Fruit fly (Drosophila melanogaster) whole organism, embryonic: ENCODE results near the gene tank.
A peak's percentile ranks its signal among the peaks of the same experiment; 100 is the strongest.

Experiments
- CG10147 ChIP-seq: fragments of 200-800 bp; sonication (Bioruptor generic); optimal IDR thresholded peaks from 2 replicates; lab custom pipeline; 2019; ENCODE audit warnings: missing biosample characterization, mild to moderate bottlenecking, missing genetic modification characterization, moderate library complexity
- CG10274 ChIP-seq: fragments of 200-800 bp; sonication (Bioruptor generic); optimal IDR thresholded peaks from 3 replicates; lab custom pipeline; 2017; ENCODE audit warnings: missing biosample characterization, mild to moderate bottlenecking, missing genetic modification characterization
- CG10654 ChIP-seq: fragments of 200-800 bp; sonication (Bioruptor generic); optimal IDR thresholded peaks from 2 replicates; lab custom pipeline; 2016; ENCODE audit warnings: missing biosample characterization, missing genetic modification characterization
- CG11560 ChIP-seq: fragments of 200-800 bp; sonication (Bioruptor generic); IDR thresholded peaks from 3 replicates; pipeline ENCODE4 v1.3.6; 2022; ENCODE audit warnings: missing biosample characterization, missing genetic modification characterization
- CG11695 ChIP-seq: fragments of 200-800 bp; sonication (Bioruptor generic); IDR thresholded peaks from 3 replicates; pipeline ENCODE4 v1.3.6; 2022; ENCODE audit warnings: missing biosample characterization, missing genetic modification characterization
- CG12219 ChIP-seq: fragments of 200-800 bp; sonication (Bioruptor generic); optimal IDR thresholded peaks from 3 replicates; lab custom pipeline; 2018; ENCODE audit warnings: missing biosample characterization, mild to moderate bottlenecking, missing genetic modification characterization
- CG12659 ChIP-seq: fragments of 200-800 bp; sonication (Bioruptor generic); optimal IDR thresholded peaks from 3 replicates; lab custom pipeline; 2017; ENCODE audit warnings: mild to moderate bottlenecking, missing biosample characterization, missing genetic modification reagents, missing genetic modification characterization
- CG13287 ChIP-seq: fragments of 200-800 bp; sonication (Bioruptor generic); IDR thresholded peaks from 2 replicates; pipeline ENCODE4 v1.3.6; 2022; ENCODE audit warnings: missing biosample characterization, missing genetic modification characterization; ENCODE audit not compliant: partially characterized antibody
- CG13894 ChIP-seq: fragments of 200-800 bp; sonication (Bioruptor generic); optimal IDR thresholded peaks from 3 replicates; lab custom pipeline; 2018; ENCODE audit warnings: missing biosample characterization, mild to moderate bottlenecking, missing genetic modification characterization, moderate library complexity
- CG14667 ChIP-seq: fragments of 200-800 bp; sonication (Bioruptor generic); IDR thresholded peaks from 2 replicates; pipeline ENCODE4 v1.3.6; 2022; ENCODE audit warnings: missing biosample characterization, missing genetic modification characterization
- CG15011 ChIP-seq: fragments of 200-800 bp; sonication (Bioruptor generic); optimal IDR thresholded peaks from 3 replicates; lab custom pipeline; 2018; ENCODE audit warnings: missing biosample characterization, mild to moderate bottlenecking, missing genetic modification characterization
- CG1529 ChIP-seq: fragments of 200-800 bp; sonication (Bioruptor generic); optimal IDR thresholded peaks from 3 replicates; lab custom pipeline; 2018; ENCODE audit warnings: missing biosample characterization, missing genetic modification characterization
- CG17385 ChIP-seq: fragments of 200-800 bp; sonication (Bioruptor generic); optimal IDR thresholded peaks from 3 replicates; lab custom pipeline; 2018; ENCODE audit warnings: missing biosample characterization, mild to moderate bottlenecking, missing genetic modification characterization
- CG17612 ChIP-seq: fragments of 200-800 bp; sonication (Bioruptor generic); IDR thresholded peaks from 2 replicates; pipeline ENCODE4 v1.3.6; 2022; ENCODE audit warnings: missing biosample characterization, missing genetic modification characterization
- CG2712 ChIP-seq: fragments of 200-800 bp; optimal IDR thresholded peaks from 3 replicates; lab custom pipeline; 2019; ENCODE audit warnings: missing biosample characterization, mild to moderate bottlenecking, missing genetic modification characterization, moderate library complexity
- CG32767 ChIP-seq: fragments of 200-800 bp; sonication (Bioruptor generic); IDR thresholded peaks from 2 replicates; pipeline ENCODE4 v1.3.6; 2022; ENCODE audit warnings: missing biosample characterization, missing genetic modification characterization
- CG4707 ChIP-seq: fragments of 200-800 bp; sonication (Bioruptor generic); optimal IDR thresholded peaks from 2 replicates; lab custom pipeline; 2018; ENCODE audit warnings: missing biosample characterization, mild to moderate bottlenecking, missing genetic modification characterization, moderate library complexity
- CG6272 ChIP-seq: fragments of 200-800 bp; sonication (Bioruptor generic); IDR thresholded peaks from 2 replicates; pipeline ENCODE4 v1.3.6; 2022; ENCODE audit warnings: missing biosample characterization, missing genetic modification characterization
- CG7839 ChIP-seq: fragments of 200-800 bp; sonication (Bioruptor generic); optimal IDR thresholded peaks from 3 replicates; lab custom pipeline; 2018; ENCODE audit warnings: missing biosample characterization, mild to moderate bottlenecking, missing genetic modification characterization, moderate library complexity
- CG8765 ChIP-seq: fragments of 200-800 bp; sonication (Bioruptor generic); IDR thresholded peaks from 2 replicates; pipeline ENCODE4 v1.3.6; 2022; ENCODE audit warnings: missing biosample characterization, missing genetic modification characterization
- CG9437 ChIP-seq: fragments of 200-800 bp; sonication (Bioruptor generic); optimal IDR thresholded peaks from 2 replicates; lab custom pipeline; 2018; ENCODE audit warnings: missing biosample characterization, mild to moderate bottlenecking, missing genetic modification characterization
- CG9609 ChIP-seq: fragments of 200-800 bp; sonication (Bioruptor generic); optimal IDR thresholded peaks from 3 replicates; lab custom pipeline; 2016; ENCODE audit warnings: missing biosample characterization, missing genetic modification characterization
- CG9932 ChIP-seq: fragments of 200-800 bp; sonication (Bioruptor generic); IDR thresholded peaks from 2 replicates; pipeline ENCODE4 v1.3.6; 2022; ENCODE audit warnings: missing biosample characterization, missing genetic modification characterization
- CrebB ChIP-seq: fragments of 200-800 bp; sonication (Bioruptor generic); optimal IDR thresholded peaks from 3 replicates; lab custom pipeline; 2018; ENCODE audit warnings: missing biosample characterization, mild to moderate bottlenecking, missing genetic modification characterization
- D19A ChIP-seq: fragments of 200-800 bp; optimal IDR thresholded peaks from 3 replicates; lab custom pipeline; 2019; ENCODE audit warnings: missing biosample characterization, mild to moderate bottlenecking, missing genetic modification characterization, moderate library complexity
- H2.0 ChIP-seq: fragments of 200-800 bp; sonication (Bioruptor generic); IDR thresholded peaks from 2 replicates; pipeline ENCODE4 v1.3.6; 2022; ENCODE audit warnings: missing biosample characterization, missing genetic modification characterization
- HHEX ChIP-seq: fragments of 200-800 bp; sonication (Bioruptor generic); optimal IDR thresholded peaks from 3 replicates; lab custom pipeline; 2017; ENCODE audit warnings: missing biosample characterization, mild to moderate bottlenecking, missing genetic modification characterization, missing genetic modification reagents
- NK7.1 ChIP-seq: fragments of 200-800 bp; sonication (Bioruptor generic); optimal IDR thresholded peaks from 3 replicates; lab custom pipeline; 2016; ENCODE audit warnings: missing biosample characterization, missing genetic modification characterization
- Rfx ChIP-seq: fragments of 200-800 bp; sonication (Bioruptor generic); IDR thresholded peaks from 2 replicates; pipeline ENCODE4 v1.3.6; 2022; ENCODE audit warnings: missing biosample characterization, missing genetic modification characterization
- Scr ChIP-seq: fragments of 200-800 bp; sonication (Bioruptor generic); IDR thresholded peaks from 2 replicates; pipeline ENCODE4 v1.3.6; 2022; ENCODE audit warnings: missing biosample characterization, missing genetic modification characterization; ENCODE audit not compliant: partially characterized antibody
- Sox102F ChIP-seq: fragments of 200-800 bp; sonication (Bioruptor generic); optimal IDR thresholded peaks from 2 replicates; lab custom pipeline; 2018; ENCODE audit warnings: missing biosample characterization, mild to moderate bottlenecking, missing genetic modification characterization, moderate library complexity
- Sry-δ ChIP-seq: fragments of 200-800 bp; sonication (Bioruptor generic); optimal IDR thresholded peaks from 2 replicates; lab custom pipeline; 2016; ENCODE audit warnings: missing biosample characterization, missing genetic modification characterization
- Stat92E ChIP-seq, 3 experiments: fragments of >200 bp in 2 of 3; fragments of 200-800 bp in 1 of 3; sonication (Bioruptor generic) in 1 of 3; optimal IDR thresholded peaks; 2 replicates each; lab custom pipeline; 2017 to 2019; ENCODE audit warnings: missing biosample characterization in 3 of 3, missing genetic modification characterization in 3 of 3, mild to moderate bottlenecking in 1 of 3, moderate library complexity in 1 of 3
- Taf1 ChIP-seq: fragments of 200-800 bp; sonication (Bioruptor generic); IDR thresholded peaks from 2 replicates; pipeline ENCODE4 v1.3.6; 2022; ENCODE audit warnings: missing biosample characterization, missing genetic modification characterization
- Usf ChIP-seq: fragments of 200-800 bp; sonication (Bioruptor generic); optimal IDR thresholded peaks from 2 replicates; lab custom pipeline; 2017; ENCODE audit warnings: missing genotype, missing biosample characterization, missing genetic modification characterization
- abd-A ChIP-seq: fragments of 200-800 bp; sonication (Bioruptor generic); optimal IDR thresholded peaks from 3 replicates; lab custom pipeline; 2019; ENCODE audit warnings: missing biosample characterization, mild to moderate bottlenecking, missing genetic modification characterization, moderate library complexity
- ac ChIP-seq: fragments of 200-800 bp; sonication (Bioruptor generic); optimal IDR thresholded peaks from 3 replicates; lab custom pipeline; 2017; ENCODE audit warnings: missing biosample characterization, mild to moderate bottlenecking, missing genetic modification characterization
- cato ChIP-seq: fragments of 200-800 bp; sonication (Bioruptor generic); optimal IDR thresholded peaks from 2 replicates; lab custom pipeline; 2016; ENCODE audit warnings: missing biosample characterization, missing genetic modification characterization, borderline replicate concordance
- dysf ChIP-seq: fragments of 200-800 bp; sonication (Bioruptor generic); IDR thresholded peaks from 3 replicates; pipeline ENCODE4 v1.3.6; 2022; ENCODE audit warnings: missing biosample characterization, missing genetic modification characterization
- fd64A ChIP-seq: fragments of 200-800 bp; sonication (Bioruptor generic); optimal IDR thresholded peaks from 3 replicates; lab custom pipeline; 2018; ENCODE audit warnings: missing biosample characterization, mild to moderate bottlenecking, missing genetic modification characterization
- gcm ChIP-seq: fragments of 200-800 bp; sonication (Bioruptor generic); optimal IDR thresholded peaks from 2 replicates; lab custom pipeline; 2019; ENCODE audit warnings: missing biosample characterization, mild to moderate bottlenecking, missing genetic modification characterization, moderate library complexity
- hkb ChIP-seq, 2 experiments: fragments of 200-800 bp in 1 of 2; fragments of >200 bp in 1 of 2; sonication (Bioruptor generic) in 1 of 2; IDR thresholded peaks in 1 of 2; optimal IDR thresholded peaks in 1 of 2; 2 replicates each; pipeline versions ENCODE4 v1.3.6 to Lab custom; 2017 to 2022; ENCODE audit warnings: missing biosample characterization in 1 of 2, missing genetic modification characterization in 1 of 2
- maf-S ChIP-seq: fragments of 200-800 bp; sonication (Bioruptor generic); optimal IDR thresholded peaks from 2 replicates; lab custom pipeline; 2016; ENCODE audit warnings: missing biosample characterization, missing genetic modification characterization
- pum ChIP-seq: fragments of 200-800 bp; sonication (Bioruptor generic); optimal IDR thresholded peaks from 2 replicates; lab custom pipeline; 2016; ENCODE audit warnings: missing biosample characterization, missing genetic modification characterization
- sna ChIP-seq: fragments of 200-800 bp; sonication (Bioruptor generic); IDR thresholded peaks from 2 replicates; pipeline ENCODE4 v1.3.6; 2022; ENCODE audit warnings: missing biosample characterization, missing genetic modification characterization; ENCODE audit not compliant: partially characterized antibody
- sug ChIP-seq: fragments of 200-800 bp; optimal IDR thresholded peaks from 2 replicates; lab custom pipeline; 2019; ENCODE audit warnings: missing biosample characterization, mild to moderate bottlenecking, missing genetic modification characterization, moderate library complexity
- toy ChIP-seq: fragments of 200-800 bp; sonication (Bioruptor generic); IDR thresholded peaks from 2 replicates; pipeline ENCODE4 v1.3.6; 2022; ENCODE audit warnings: missing biosample characterization, missing genetic modification characterization
- ttk ChIP-seq: fragments of 200-800 bp; sonication (Bioruptor generic); IDR thresholded peaks from 2 replicates; pipeline ENCODE4 v2.1.2; 2022; ENCODE audit warnings: missing biosample characterization, missing genetic modification characterization

Gene tank

dm6 chr2L:4810697-4811490 lies 26.9 kb downstream of the tank start (continued):
- no peak for TF ChIP-seq toy
- TF ChIP-seq D19A = peak; percentile 100
- no peak for TF ChIP-seq CG4707 (GFP tag; lab: Kevin White, UChicago)
- no peak for TF ChIP-seq CG32767 (GFP tag; lab: Robert Waterston, UW)
- TF ChIP-seq CG12219 (GFP tag; lab: Kevin White, UChicago) = peak; percentile 22
- TF ChIP-seq CG10274 (GFP tag; lab: Kevin White, UChicago) = peak; percentile 52
- peak; percentile 59 for TF ChIP-seq Sox102F (GFP tag; lab: Kevin White, UChicago)
- peak; percentile 77 for TF ChIP-seq CG7839 (tag; lab: Kevin White, UChicago)
- peak; percentile 86 for TF ChIP-seq CG9437 (GFP tag; lab: Kevin White, UChicago)
- peak; percentile 58 for TF ChIP-seq Rfx
- TF ChIP-seq ac (GFP tag; lab: Kevin White, UChicago) = peak; percentile 36
- TF ChIP-seq Taf1 = no peak
- TF ChIP-seq gcm (GFP tag; lab: Kevin White, UChicago) = no peak
- TF ChIP-seq Sry-δ (GFP tag; lab: Kevin White, UChicago) = no peak
- TF ChIP-seq HHEX (GFP tag; lab: Kevin White, UChicago) = peak; percentile 56
- TF ChIP-seq cato (GFP tag; lab: Kevin White, UChicago) = no peak
- peak; percentile 54 for TF ChIP-seq CG1529 (GFP tag; lab: Kevin White, UChicago)
- TF ChIP-seq CG9932 = no peak; the same call in 1 of the 2 replicates
- peak; percentile 64 for TF ChIP-seq CG17385 (GFP tag; lab: Kevin White, UChicago)
- peak; percentile 50 for TF ChIP-seq Usf (GFP tag; lab: Kevin White, UChicago)
- no peak; the same call in 1 of the 2 replicates for TF ChIP-seq H2.0 (GFP tag; lab: Robert Waterston, UW)
- peak; percentile 3 for TF ChIP-seq NK7.1
- peak; percentile 30 for TF ChIP-seq sug
- TF ChIP-seq CG12659 (GFP tag; lab: Kevin White, UChicago) = peak; percentile 79
- TF ChIP-seq Scr (GFP tag; lab: Robert Waterston, UW) = no peak
- no peak for TF ChIP-seq sna (GFP tag; lab: Robert Waterston, UW)
- peak; percentile 30 for TF ChIP-seq CG10654 (GFP tag; lab: Kevin White, UChicago)
- TF ChIP-seq CG17612 (GFP tag; lab: Robert Waterston, UW) = no peak
- TF ChIP-seq CG13894 (tag; lab: Kevin White, UChicago) = no peak
- TF ChIP-seq CG11560 (tag; lab: Robert Waterston, UW) = no peak
- TF ChIP-seq CG2712 = peak; percentile 65
- peak; percentile 25 for TF ChIP-seq CG15011 (GFP tag; lab: Kevin White, UChicago)
- TF ChIP-seq Stat92E (GFP tag; optimal IDR thresholded peaks at IDR 0.05; lab: Kevin White, UChicago) = no peak
- no peak for TF ChIP-seq abd-A
- no peak for TF ChIP-seq CG8765 (GFP tag; lab: Robert Waterston, UW)
- peak; percentile 26 for TF ChIP-seq CG9609
- no peak for TF ChIP-seq CrebB (tag; lab: Kevin White, UChicago)
- no peak for TF ChIP-seq CG6272 (GFP tag; lab: Robert Waterston, UW)
- TF ChIP-seq CG10147 (GFP tag; lab: Kevin White, UChicago) = peak; percentile 36
- no peak for TF ChIP-seq CG13287 (GFP tag; lab: Robert Waterston, UW)
- TF ChIP-seq hkb (optimal IDR thresholded peaks at IDR 0.05; lab: Kevin White, UChicago) = no peak
- TF ChIP-seq hkb (GFP tag; IDR thresholded peaks at IDR 0.05; lab: Robert Waterston, UW) = peak; percentile 46
- no peak for TF ChIP-seq CG14667 (GFP tag; lab: Robert Waterston, UW)
- peak; percentile 32; the same call in 1 of the 3 replicates for TF ChIP-seq CG11695 (GFP tag; lab: Robert Waterston, UW)
- TF ChIP-seq pum (GFP tag; lab: Kevin White, UChicago) = no peak
- TF ChIP-seq fd64A (GFP tag; lab: Kevin White, UChicago) = no peak
- TF ChIP-seq dysf (GFP tag; lab: Robert Waterston, UW) = peak; percentile 81
- no peak for TF ChIP-seq maf-S (GFP tag; lab: Kevin White, UChicago)
- peak; percentile 61 for TF ChIP-seq ttk (GFP tag; lab: Robert Waterston, UW)
